Worm (Caenorhabditis elegans) whole organism, L3 larva: Measurements from ENCODE around the gene C33F10.1.
"Not testable (repeated sequence)": the region's sequence is repeated elsewhere in the genome, so short reads cannot be mapped to it uniquely, and the experiment has no call there.

Experiments used
- ceh-82 ChIP-seq: fragments of 150-350 bp; optimal IDR thresholded peaks from 2 replicates; lab custom pipeline; 2014; ENCODE audit warnings: missing biosample characterization, missing genetic modification characterization
- daf-12 ChIP-seq: fragments of 150-350 bp; optimal IDR thresholded peaks from 2 replicates; lab custom pipeline; 2014; ENCODE audit warnings: missing biosample characterization, missing genetic modification reagents, missing genetic modification characterization
- egl-5 ChIP-seq: fragments of 150-350 bp; optimal IDR thresholded peaks from 2 replicates; lab custom pipeline; 2017; ENCODE audit warnings: missing biosample characterization, missing genetic modification reagents, missing genetic modification characterization, inconsistent platforms
- mdl-1 ChIP-seq: fragments of 150-350 bp; optimal IDR thresholded peaks from 2 replicates; lab custom pipeline; 2014; ENCODE audit warnings: missing biosample characterization, missing genetic modification characterization
- nhr-28 ChIP-seq: fragments of 150-350 bp; optimal IDR thresholded peaks from 2 replicates; lab custom pipeline; 2014; ENCODE audit warnings: missing biosample characterization, missing genetic modification characterization
- nhr-77 ChIP-seq: fragments of 150-350 bp; optimal IDR thresholded peaks from 2 replicates; lab custom pipeline; 2014; ENCODE audit warnings: missing biosample characterization, missing genetic modification characterization
- pha-4 ChIP-seq: fragments of 150-350 bp; optimal IDR thresholded peaks from 2 replicates; lab custom pipeline; 2014; ENCODE audit warnings: missing biosample characterization, missing genetic modification reagents, missing genetic modification characterization
- sea-2 ChIP-seq: fragments of 150-350 bp; sonication (generic microtip); optimal IDR thresholded peaks from 4 replicates; lab custom pipeline; 2014; ENCODE audit warnings: missing biosample characterization, missing genetic modification reagents, missing genetic modification characterization
- snpc-4 ChIP-seq: fragments of 150-350 bp; optimal IDR thresholded peaks from 2 replicates; lab custom pipeline; 2014; ENCODE audit warnings: missing biosample characterization, missing genetic modification characterization
- tbx-2 ChIP-seq: sonication (generic microtip); optimal IDR thresholded peaks from 2 replicates; lab custom pipeline; 2016; ENCODE audit warnings: mild to moderate bottlenecking, missing genetic modification characterization, missing compliant biosample characterization
- ztf-11 ChIP-seq: fragments of 150-350 bp; optimal IDR thresholded peaks from 2 replicates; lab custom pipeline; 2014; ENCODE audit warnings: missing biosample characterization, missing genetic modification characterization
- ztf-4 ChIP-seq: fragments of 150-350 bp; optimal IDR thresholded peaks from 2 replicates; lab custom pipeline; 2014; ENCODE audit warnings: missing biosample characterization, missing genetic modification characterization

DNA sequence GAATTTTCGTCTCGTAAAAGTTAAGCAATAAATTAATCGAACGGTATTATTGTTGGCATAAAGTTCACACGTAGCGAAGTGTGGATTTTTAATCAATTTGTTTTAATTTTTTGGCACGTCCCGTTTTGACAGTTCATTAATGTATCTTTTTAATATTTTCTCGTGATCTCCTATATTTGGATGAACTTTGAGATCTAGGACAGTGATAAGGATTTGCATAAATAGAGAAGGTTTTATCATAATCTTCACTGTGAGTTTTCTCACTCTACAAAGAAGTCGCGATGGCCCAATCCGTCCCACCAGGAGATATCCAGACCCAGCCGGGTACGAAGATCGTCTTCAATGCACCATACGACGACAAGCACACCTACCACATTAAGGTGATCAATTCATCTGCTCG lies 9.7 kb upstream of the C33F10.1 start, which contains the start of the genes C33F10.8 and msp-40:
- not testable (repeated sequence) for TF ChIP-seq egl-5 (tag; lab: Kevin White, UChicago); sea-2 (GFP tag; lab: Kevin White, UChicago); daf-12 (tag; lab: Kevin White, UChicago); nhr-77; ztf-4 (tag; lab: Kevin White, UChicago); ztf-11 (tag; lab: Kevin White, UChicago); pha-4; ceh-82 (tag; lab: Kevin White, UChicago); nhr-28 (tag; lab: Kevin White, UChicago); mdl-1 (tag; lab: Kevin White, UChicago); tbx-2 (tag; lab: Kevin White, UChicago); snpc-4 (tag; lab: Kevin White, UChicago)
